Fruit fly (Drosophila melanogaster): Measurements from ENCODE around the gene CG17361.
A peak's percentile ranks its signal among the peaks of the same experiment; 100 is the strongest.

The CG17361 gene

dm6 chr3L:13993233-13993741 is 3.7 kb upstream of the CG17361 start, which contains the start of gene CG17364:
CG17364 (minus strand) TSS chr3L:13993400.
- TF ChIP-seq CTCF (optimal IDR thresholded peaks at IDR 0.05) (no peak), CG8478 (optimal IDR thresholded peaks at IDR 0.05) (no peak)

dm6 chr3L:13993742-13994719 is 3.0 kb upstream of the CG17361 start, which contains the start of gene CtsK1:
CtsK1 (plus strand) TSS chr3L:13994231.
- no peak for TF ChIP-seq CG8478 (optimal IDR thresholded peaks at IDR 0.05)
- no peak for TF ChIP-seq CTCF (optimal IDR thresholded peaks at IDR 0.05)

- no peak for TF ChIP-seq CTCF (optimal IDR thresholded peaks at IDR 0.05)
- no peak for TF ChIP-seq CG8478 (optimal IDR thresholded peaks at IDR 0.05)
These were observed 554 bp upstream of the CG17361 start for dm6 chr3L:13996437-13996836.

dm6 chr3L:13999204-13999603 is 2.2 kb downstream of the CG17361 start, which contains the start of gene CG17359:
CG17359 (minus strand) TSS chr3L:13999251.
- TF ChIP-seq CTCF (optimal IDR thresholded peaks at IDR 0.05) (no peak), CG8478 (optimal IDR thresholded peaks at IDR 0.05) (no peak)

dm6 chr3L:14001658-14002523 is 4.9 kb downstream of the CG17361 start, which contains the start of the genes Nprl3 and upSET:
Nprl3 (minus strand) TSS chr3L:14001880.
upSET (plus strand) TSS chr3L:14002127.
- TF ChIP-seq CTCF (optimal IDR thresholded peaks at IDR 0.05) (no peak), CG8478 (optimal IDR thresholded peaks at IDR 0.05) (no peak)

- TF ChIP-seq CTCF (optimal IDR thresholded peaks at IDR 0.05) (peak in 1 of 2 experiments; percentile 4), CG8478 (optimal IDR thresholded peaks at IDR 0.05) (no peak)
These were observed 5.6 kb downstream of the CG17361 start for dm6 chr3L:14002524-14003135.

- TF ChIP-seq CTCF (optimal IDR thresholded peaks at IDR 0.05) (no peak), CG8478 (optimal IDR thresholded peaks at IDR 0.05) (no peak)
These were observed 6.5 kb downstream of the CG17361 start for dm6 chr3L:14003297-14004040.

dm6 chr3L:14004041-14004407 is 7.0 kb downstream of the CG17361 start:
- TF ChIP-seq CTCF (optimal IDR thresholded peaks at IDR 0.05) (no peak), CG8478 (optimal IDR thresholded peaks at IDR 0.05) (no peak)

- TF ChIP-seq CG8478 (optimal IDR thresholded peaks at IDR 0.05) (no peak), CTCF (optimal IDR thresholded peaks at IDR 0.05) (no peak)
These were observed 8.0 kb downstream of the CG17361 start for dm6 chr3L:14004963-14005458.

dm6 chr3L:14005627-14006287 is 8.8 kb downstream of the CG17361 start:
- TF ChIP-seq CTCF (optimal IDR thresholded peaks at IDR 0.05) (no peak), CG8478 (optimal IDR thresholded peaks at IDR 0.05) (no peak)

- TF ChIP-seq CTCF (optimal IDR thresholded peaks at IDR 0.05) (no peak), CG8478 (optimal IDR thresholded peaks at IDR 0.05) (no peak)
These were observed 9.7 kb downstream of the CG17361 start for dm6 chr3L:14006704-14007126.

- TF ChIP-seq CTCF (optimal IDR thresholded peaks at IDR 0.05) (no peak), CG8478 (optimal IDR thresholded peaks at IDR 0.05) (no peak)
These were observed 28.7 kb downstream of the CG17361 start for dm6 chr3L:14025736-14026135.

- TF ChIP-seq CTCF (optimal IDR thresholded peaks at IDR 0.05) (no peak), CG8478 (optimal IDR thresholded peaks at IDR 0.05) (no peak)
These were observed 30.6 kb downstream of the CG17361 start for dm6 chr3L:14027549-14027948.
